Worm (Caenorhabditis elegans) whole organism, mixed stage, embryonic: Measurements from ENCODE around the gene Y53G8AR.8.
A peak's percentile ranks its signal among the peaks of the same experiment; 100 is the strongest.
"Not testable (repeated sequence)": the region's sequence is repeated elsewhere in the genome, so short reads cannot be mapped to it uniquely, and the experiment has no call there.

Source experiments
- M03D4.4 ChIP-seq: sonication (generic microtip); optimal IDR thresholded peaks from 2 replicates; lab custom pipeline; 2017; ENCODE audit warnings: mild to moderate bottlenecking, missing genetic modification characterization, missing compliant biosample characterization
- bed-3 ChIP-seq: fragments of 200-800 bp; sonication (Bioruptor generic); optimal IDR thresholded peaks from 3 replicates; lab custom pipeline; 2018; ENCODE audit warnings: mild to moderate bottlenecking, missing genetic modification characterization, moderate library complexity, missing compliant biosample characterization
- blmp-1 ChIP-seq: fragments of 150-350 bp; optimal IDR thresholded peaks from 2 replicates; lab custom pipeline; 2014; ENCODE audit warnings: missing biosample characterization, missing genetic modification characterization
- ceh-39 ChIP-seq: fragments of 150-350 bp; optimal IDR thresholded peaks from 2 replicates; lab custom pipeline; 2014; ENCODE audit warnings: missing biosample characterization, missing genetic modification characterization
- ceh-43 ChIP-seq: fragments of 200-800 bp; sonication (Bioruptor generic); optimal IDR thresholded peaks from 2 replicates; lab custom pipeline; 2018; ENCODE audit warnings: mild to moderate bottlenecking, missing genetic modification characterization, moderate library complexity, missing compliant biosample characterization
- ceh-83 ChIP-seq: fragments of 200-800 bp; sonication (Bioruptor generic); optimal IDR thresholded peaks from 2 replicates; lab custom pipeline; 2018; ENCODE audit warnings: mild to moderate bottlenecking, missing genetic modification characterization, missing compliant biosample characterization
- ces-1 ChIP-seq: fragments of 150-350 bp; optimal IDR thresholded peaks from 2 replicates; lab custom pipeline; 2014; ENCODE audit warnings: missing biosample characterization, missing genetic modification reagents, missing genetic modification characterization
- cnd-1 ChIP-seq: fragments of 200-800 bp; sonication (Bioruptor generic); optimal IDR thresholded peaks from 2 replicates; lab custom pipeline; 2018; ENCODE audit warnings: mild to moderate bottlenecking, missing genetic modification characterization, missing compliant biosample characterization
- drap-1 ChIP-seq: fragments of 200-800 bp; sonication (Bioruptor generic); optimal IDR thresholded peaks from 3 replicates; lab custom pipeline; 2018; ENCODE audit warnings: mild to moderate bottlenecking, missing genetic modification characterization, missing compliant biosample characterization
- elt-1 ChIP-seq: sonication (generic microtip); optimal IDR thresholded peaks from 2 replicates; lab custom pipeline; 2017; ENCODE audit warnings: missing genetic modification characterization, mild to moderate bottlenecking, missing compliant biosample characterization, antibody characterized with exemption, moderate library complexity, borderline replicate concordance; ENCODE audit not compliant: insufficient read depth
- elt-3 ChIP-seq: fragments of 150-350 bp; optimal IDR thresholded peaks from 2 replicates; lab custom pipeline; 2014; ENCODE audit warnings: missing biosample characterization, missing genetic modification characterization
- flh-1 ChIP-seq: fragments of 200-800 bp; sonication (Bioruptor generic); optimal IDR thresholded peaks from 2 replicates; lab custom pipeline; 2018; ENCODE audit warnings: mild to moderate bottlenecking, missing genetic modification characterization, moderate library complexity, missing compliant biosample characterization
- ham-2 ChIP-seq: fragments of 200-800 bp; sonication (Bioruptor generic); optimal IDR thresholded peaks from 2 replicates; lab custom pipeline; 2018; ENCODE audit warnings: mild to moderate bottlenecking, missing genetic modification characterization, missing compliant biosample characterization
- hlh-1 ChIP-seq: fragments of 150-350 bp; optimal IDR thresholded peaks from 2 replicates; lab custom pipeline; 2014; ENCODE audit warnings: missing biosample characterization, missing genetic modification reagents, missing genetic modification characterization
- lin-13 ChIP-seq: fragments of 150-350 bp; optimal IDR thresholded peaks from 2 replicates; lab custom pipeline; 2014; ENCODE audit warnings: missing biosample characterization, missing genetic modification characterization
- lin-32 ChIP-seq: fragments of 200-800 bp; sonication (Bioruptor generic); optimal IDR thresholded peaks from 2 replicates; lab custom pipeline; 2018; ENCODE audit warnings: mild to moderate bottlenecking, missing genetic modification characterization, missing compliant biosample characterization
- lsy-2 ChIP-seq: fragments of 150-350 bp; optimal IDR thresholded peaks from 2 replicates; lab custom pipeline; 2014; ENCODE audit warnings: missing biosample characterization, missing genetic modification characterization
- mab-5 ChIP-seq: fragments of 150-350 bp; optimal IDR thresholded peaks from 2 replicates; lab custom pipeline; 2014; ENCODE audit warnings: missing biosample characterization, missing genetic modification characterization
- mep-1 ChIP-seq: fragments of 150-350 bp; optimal IDR thresholded peaks from 2 replicates; lab custom pipeline; 2017; ENCODE audit warnings: missing biosample characterization, missing genetic modification reagents, missing genetic modification characterization, inconsistent platforms
- mls-2 ChIP-seq: sonication (generic microtip); optimal IDR thresholded peaks from 2 replicates; lab custom pipeline; 2016; ENCODE audit warnings: mild to moderate bottlenecking, missing genetic modification characterization, moderate library complexity, missing compliant biosample characterization
- nhr-12 ChIP-seq: fragments of 150-350 bp; optimal IDR thresholded peaks from 2 replicates; lab custom pipeline; 2014; ENCODE audit warnings: missing biosample characterization, missing genetic modification characterization
- nhr-2 ChIP-seq: fragments of 150-350 bp; optimal IDR thresholded peaks from 2 replicates; lab custom pipeline; 2014; ENCODE audit warnings: missing biosample characterization, missing genetic modification characterization
- nhr-237 ChIP-seq: fragments of 150-350 bp; optimal IDR thresholded peaks from 2 replicates; lab custom pipeline; 2014; ENCODE audit warnings: missing biosample characterization, missing genetic modification characterization
- nhr-28 ChIP-seq: fragments of 150-350 bp; optimal IDR thresholded peaks from 2 replicates; lab custom pipeline; 2014; ENCODE audit warnings: missing biosample characterization, missing genetic modification characterization
- nhr-76 ChIP-seq: sonication (generic microtip); optimal IDR thresholded peaks from 2 replicates; lab custom pipeline; 2017; ENCODE audit warnings: missing biosample characterization, missing genetic modification characterization
- pha-4 ChIP-seq: fragments of 150-350 bp; optimal IDR thresholded peaks from 2 replicates; lab custom pipeline; 2018; ENCODE audit warnings: missing biosample characterization, missing genetic modification reagents, missing genetic modification characterization
- sem-2 ChIP-seq: fragments of 200-800 bp; sonication (Bioruptor generic); optimal IDR thresholded peaks from 2 replicates; lab custom pipeline; 2018; ENCODE audit warnings: mild to moderate bottlenecking, missing genetic modification characterization, missing compliant biosample characterization
- snpc-4 ChIP-seq: fragments of 150-350 bp; optimal IDR thresholded peaks from 2 replicates; lab custom pipeline; 2014; ENCODE audit warnings: missing biosample characterization, missing genetic modification characterization
- sptf-1 ChIP-seq: sonication (generic microtip); optimal IDR thresholded peaks from 2 replicates; lab custom pipeline; 2017; ENCODE audit warnings: mild to moderate bottlenecking, missing genetic modification characterization, moderate library complexity, missing compliant biosample characterization
- tbx-8 ChIP-seq: fragments of 200-800 bp; sonication (Bioruptor generic); optimal IDR thresholded peaks from 2 replicates; lab custom pipeline; 2018; ENCODE audit warnings: mild to moderate bottlenecking, missing genetic modification characterization, moderate library complexity, missing compliant biosample characterization
- unc-120 ChIP-seq: sonication (generic microtip); optimal IDR thresholded peaks from 2 replicates; lab custom pipeline; 2017; ENCODE audit warnings: missing genetic modification characterization, missing compliant biosample characterization; ENCODE audit not compliant: poor library complexity, severe bottlenecking
- unc-39 ChIP-seq: fragments of 150-350 bp; optimal IDR thresholded peaks from 2 replicates; lab custom pipeline; 2014; ENCODE audit warnings: missing biosample characterization, missing genetic modification characterization
- unc-62 ChIP-seq: fragments of 150-350 bp; optimal IDR thresholded peaks from 2 replicates; lab custom pipeline; 2014; ENCODE audit warnings: missing biosample characterization, missing genetic modification reagents, missing genetic modification characterization
- zip-8 ChIP-seq: fragments of 150-350 bp; optimal IDR thresholded peaks from 2 replicates; lab custom pipeline; 2014; ENCODE audit warnings: missing biosample characterization, missing genetic modification characterization
- ztf-11 ChIP-seq: fragments of 150-350 bp; optimal IDR thresholded peaks from 2 replicates; lab custom pipeline; 2014; ENCODE audit warnings: missing biosample characterization, missing genetic modification characterization

Gene Y53G8AR.8

ce11 chrIII:3271682-3272081 is 22.4 kb downstream of the Y53G8AR.8 start:
- TF ChIP-seq zip-8 (tag; lab: Kevin White, UChicago): no peak
- peak; percentile 93 for TF ChIP-seq unc-62 (GFP tag; lab: Kevin White, UChicago)
- TF ChIP-seq hlh-1: no peak
- no peak for TF ChIP-seq ham-2 (GFP tag; lab: Kevin White, UChicago)
- TF ChIP-seq drap-1 (GFP tag; lab: Kevin White, UChicago): no peak
- no peak for TF ChIP-seq unc-39 (tag; lab: Kevin White, UChicago)
- TF ChIP-seq nhr-76: no peak
- no peak for TF ChIP-seq ceh-39 (tag; lab: Kevin White, UChicago)
- no peak for TF ChIP-seq lin-32 (GFP tag; lab: Kevin White, UChicago)
- no peak for TF ChIP-seq elt-1
- TF ChIP-seq mab-5 (tag; lab: Kevin White, UChicago): no peak
- TF ChIP-seq ces-1 (GFP tag; lab: Kevin White, UChicago): peak; percentile 55
- peak; percentile 63 for TF ChIP-seq lsy-2 (tag; lab: Kevin White, UChicago)
- no peak for TF ChIP-seq elt-3
- no peak for TF ChIP-seq lin-13 (tag; lab: Kevin White, UChicago)
- TF ChIP-seq snpc-4: no peak
- peak; percentile 66 for TF ChIP-seq unc-120 (tag; lab: Kevin White, UChicago)
- TF ChIP-seq nhr-28: no peak
- TF ChIP-seq ceh-83: peak; percentile 68
- TF ChIP-seq mep-1: no peak
- TF ChIP-seq nhr-2 (tag; lab: Kevin White, UChicago): no peak
- TF ChIP-seq sptf-1: peak; percentile 66
- peak; percentile 37 for TF ChIP-seq cnd-1 (tag; lab: Kevin White, UChicago)
- TF ChIP-seq bed-3 (GFP tag; lab: Kevin White, UChicago): no peak
- TF ChIP-seq nhr-12 (tag; lab: Kevin White, UChicago): no peak
- no peak for TF ChIP-seq pha-4
- TF ChIP-seq ztf-11: no peak
- no peak for TF ChIP-seq blmp-1 (tag; lab: Kevin White, UChicago)
- TF ChIP-seq sem-2 (GFP tag; lab: Kevin White, UChicago): no peak
- TF ChIP-seq flh-1: no peak
- TF ChIP-seq M03D4.4 (tag; lab: Kevin White, UChicago): peak; percentile 30
- peak; percentile 52 for TF ChIP-seq nhr-237 (tag; lab: Kevin White, UChicago)
- no peak for TF ChIP-seq ceh-43 (GFP tag; lab: Kevin White, UChicago)
- TF ChIP-seq tbx-8 (GFP tag; lab: Kevin White, UChicago): peak; percentile 46
- no peak for TF ChIP-seq mls-2 (tag; lab: Kevin White, UChicago)

DNA sequence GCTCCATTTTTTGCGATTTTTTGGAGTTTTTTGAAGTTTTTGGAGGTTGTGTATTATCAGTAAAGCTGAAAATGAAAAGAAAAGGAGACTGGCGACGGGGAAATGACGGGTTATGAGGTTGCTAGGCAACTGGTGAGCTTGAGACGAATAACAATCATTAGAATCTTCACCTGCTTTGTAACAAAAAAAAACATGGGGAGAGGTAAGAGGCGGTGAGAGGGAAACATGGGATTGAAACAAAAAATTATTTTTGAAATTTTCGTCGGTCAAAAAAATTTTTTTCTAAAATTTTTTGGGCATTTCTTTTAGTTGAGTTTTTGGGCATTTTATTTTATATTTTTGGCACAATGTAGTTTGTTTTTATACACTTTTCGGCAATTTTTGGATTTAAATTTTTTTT is 27.5 kb downstream of the Y53G8AR.8 start, which contains the start of gene Y53G8AM.7:
Gene Y53G8AM.7 (minus strand): TSS at position 101 of the 400 bp plus-strand sequence.
- TF ChIP-seq unc-120 (tag; lab: Kevin White, UChicago) (no peak), ceh-43 (GFP tag; lab: Kevin White, UChicago) (no peak), unc-39 (tag; lab: Kevin White, UChicago) (no peak), hlh-1 (no peak), bed-3 (GFP tag; lab: Kevin White, UChicago) (no peak), ztf-11 (no peak), ceh-39 (tag; lab: Kevin White, UChicago) (no peak), blmp-1 (tag; lab: Kevin White, UChicago) (no peak), cnd-1 (tag; lab: Kevin White, UChicago) (no peak)

ce11 chrIII:3263696-3264095 is 30.4 kb downstream of the Y53G8AR.8 start:
- TF ChIP-seq cnd-1 (tag; lab: Kevin White, UChicago): no peak
- TF ChIP-seq hlh-1: no peak
- TF ChIP-seq elt-3: no peak
- TF ChIP-seq ceh-39 (tag; lab: Kevin White, UChicago): no peak
- no peak for TF ChIP-seq tbx-8 (GFP tag; lab: Kevin White, UChicago)
- TF ChIP-seq lin-32 (GFP tag; lab: Kevin White, UChicago): no peak
- no peak for TF ChIP-seq elt-1
- TF ChIP-seq lin-13 (tag; lab: Kevin White, UChicago): no peak
- TF ChIP-seq mls-2 (tag; lab: Kevin White, UChicago): no peak
- TF ChIP-seq, all 35 proteins: peak for 0

DNA sequence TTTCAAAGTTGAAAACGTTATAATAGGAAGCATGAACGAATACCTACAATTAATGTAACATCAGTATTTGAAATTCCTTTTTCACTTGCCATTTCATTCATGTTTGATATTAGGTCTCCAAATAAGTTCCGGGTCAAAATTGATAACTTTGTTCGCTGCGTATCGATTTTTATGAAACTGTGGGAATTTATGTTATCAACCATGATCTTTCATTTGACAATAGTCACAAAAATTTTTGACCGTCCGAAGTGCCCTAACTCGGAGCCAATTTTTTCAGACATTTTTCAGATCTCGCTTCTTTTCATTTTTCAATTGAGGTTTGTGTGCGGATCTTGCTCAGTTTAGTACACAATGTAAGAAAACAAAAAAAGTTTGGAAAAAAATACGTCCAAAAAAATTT is 34.4 kb downstream of the Y53G8AR.8 start, which contains the start of gene Y53G8AM.6:
Gene Y53G8AM.6 (minus strand): TSS at position 101 of the 400 bp plus-strand sequence.
- not testable (repeated sequence) for TF ChIP-seq mep-1; nhr-76; lin-32 (GFP tag; lab: Kevin White, UChicago)
